Worm (Caenorhabditis elegans): ENCODE data around the gene gpd-2.

DNA sequence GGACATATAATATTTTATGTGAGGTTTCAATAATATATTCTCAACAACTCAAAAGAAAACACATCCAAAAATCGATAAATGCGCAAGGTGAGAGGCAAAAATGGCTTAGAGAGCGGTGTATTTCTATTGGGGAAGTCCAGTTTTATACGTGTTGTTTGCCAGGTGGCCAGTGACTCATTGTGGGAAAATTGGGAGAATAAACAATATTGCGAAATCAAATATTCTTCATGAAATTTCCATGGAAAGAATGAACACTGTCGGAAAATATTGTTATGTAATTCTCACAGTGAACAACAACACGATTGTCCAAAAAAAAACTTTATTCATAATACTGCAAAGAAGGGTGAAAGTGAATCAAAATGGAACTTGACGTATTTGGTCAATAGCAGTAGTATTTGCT, 26.8 kb downstream of the gpd-2 start:
- TF ChIP-seq ama-1 (optimal IDR thresholded peaks at IDR 0.05) (no peak), hmbx-1 (tag; optimal IDR thresholded peaks at IDR 0.05) (no peak), scrt-1 (GFP tag; IDR thresholded peaks at IDR 0.05) (no peak), tbx-11 (GFP tag; IDR thresholded peaks at IDR 0.05) (no peak), tbx-37 (GFP tag; conservative IDR thresholded peaks at IDR 0.05) (no peak), aly-1 (tag; optimal IDR thresholded peaks at IDR 0.05) (no peak), ets-7 (tag; optimal IDR thresholded peaks at IDR 0.05) (no peak), B0310.2 (tag; optimal IDR thresholded peaks at IDR 0.05) (no peak), F13C5.2 (tag; optimal IDR thresholded peaks at IDR 0.05) (no peak), hnd-1 (tag; optimal IDR thresholded peaks at IDR 0.05) (no peak), ceh-36 (tag; optimal IDR thresholded peaks at IDR 0.05) (no peak), hmg-4 (GFP tag; optimal IDR thresholded peaks at IDR 0.05) (no peak)
